Fruit fly (Drosophila melanogaster) whole organism, embryonic: ENCODE measurements around the gene jhamt.
A peak's percentile ranks its signal among the peaks of the same experiment; 100 is the strongest.

Experiments used
- Abd-B ChIP-seq: fragments of 200-800 bp; sonication (Bioruptor generic); optimal IDR thresholded peaks from 2 replicates; lab custom pipeline; 2018; ENCODE audit warnings: missing biosample characterization, mild to moderate bottlenecking, missing genetic modification characterization, moderate library complexity
- Bteb2 ChIP-seq: fragments of 200-800 bp; sonication (Bioruptor generic); optimal IDR thresholded peaks from 2 replicates; lab custom pipeline; 2016; ENCODE audit warnings: missing biosample characterization, missing genetic modification characterization
- C15 ChIP-seq: fragments of 200-800 bp; sonication (Bioruptor generic); IDR thresholded peaks from 3 replicates; pipeline ENCODE4 v1.3.6; 2022; ENCODE audit warnings: missing biosample characterization, missing genetic modification characterization
- CG10274 ChIP-seq: fragments of 200-800 bp; sonication (Bioruptor generic); optimal IDR thresholded peaks from 3 replicates; lab custom pipeline; 2017; ENCODE audit warnings: missing biosample characterization, mild to moderate bottlenecking, missing genetic modification characterization
- CG10979 ChIP-seq: fragments of 200-800 bp; sonication (Bioruptor generic); optimal IDR thresholded peaks from 2 replicates; lab custom pipeline; 2018; ENCODE audit warnings: missing biosample characterization, mild to moderate bottlenecking, missing genetic modification characterization, moderate library complexity
- CG12299 ChIP-seq: fragments of 200-800 bp; sonication (Bioruptor generic); optimal IDR thresholded peaks from 2 replicates; lab custom pipeline; 2018; ENCODE audit warnings: missing biosample characterization, mild to moderate bottlenecking, missing genetic modification characterization
- CG13123 ChIP-seq: fragments of 200-800 bp; sonication (Bioruptor generic); optimal IDR thresholded peaks from 2 replicates; lab custom pipeline; 2016; ENCODE audit warnings: missing biosample characterization, missing genetic modification characterization
- CG13894 ChIP-seq: fragments of 200-800 bp; sonication (Bioruptor generic); optimal IDR thresholded peaks from 3 replicates; lab custom pipeline; 2018; ENCODE audit warnings: missing biosample characterization, mild to moderate bottlenecking, missing genetic modification characterization, moderate library complexity
- CG14860 ChIP-seq: fragments of 200-800 bp; sonication (Bioruptor generic); IDR thresholded peaks from 3 replicates; pipeline ENCODE4 v1.3.6; 2022; ENCODE audit warnings: missing biosample characterization, missing genetic modification characterization; ENCODE audit not compliant: partially characterized antibody
- CG15601 ChIP-seq: fragments of 200-800 bp; sonication (Bioruptor generic); optimal IDR thresholded peaks from 3 replicates; lab custom pipeline; 2019; ENCODE audit warnings: missing biosample characterization, mild to moderate bottlenecking, missing genetic modification characterization, moderate library complexity
- CG2116 ChIP-seq: fragments of 200-800 bp; sonication (Bioruptor generic); optimal IDR thresholded peaks from 3 replicates; lab custom pipeline; 2018; ENCODE audit warnings: missing biosample characterization, mild to moderate bottlenecking, missing genetic modification characterization
- CG2678 ChIP-seq: fragments of 200-800 bp; sonication (Bioruptor generic); optimal IDR thresholded peaks from 3 replicates; lab custom pipeline; 2019; ENCODE audit warnings: missing biosample characterization, mild to moderate bottlenecking, missing genetic modification characterization, moderate library complexity
- CG2889 ChIP-seq: fragments of 200-800 bp; sonication (Bioruptor generic); IDR thresholded peaks from 3 replicates; pipeline ENCODE4 v1.3.6; 2022; ENCODE audit warnings: missing biosample characterization, missing genetic modification characterization
- CG3065 ChIP-seq: fragments of 200-800 bp; sonication (Bioruptor generic); optimal IDR thresholded peaks from 2 replicates; lab custom pipeline; 2016; ENCODE audit warnings: missing biosample characterization, missing genetic modification characterization
- CG33213 ChIP-seq: fragments of 200-800 bp; sonication (Bioruptor generic); optimal IDR thresholded peaks from 3 replicates; lab custom pipeline; 2016; ENCODE audit warnings: missing biosample characterization, missing genetic modification characterization
- CG34376 ChIP-seq: fragments of 200-800 bp; sonication (Bioruptor generic); optimal IDR thresholded peaks from 2 replicates; lab custom pipeline; 2018; ENCODE audit warnings: missing biosample characterization, mild to moderate bottlenecking, missing genetic modification characterization
- CG4820 ChIP-seq: fragments of 200-800 bp; sonication (Bioruptor generic); optimal IDR thresholded peaks from 3 replicates; lab custom pipeline; 2016; ENCODE audit warnings: missing biosample characterization, missing genetic modification characterization
- CG6654 ChIP-seq: fragments of 200-800 bp; sonication (Bioruptor generic); optimal IDR thresholded peaks from 2 replicates; lab custom pipeline; 2017; ENCODE audit warnings: missing biosample characterization, mild to moderate bottlenecking, missing genetic modification characterization
- CG7556 ChIP-seq: fragments of 200-800 bp; sonication (Bioruptor generic); optimal IDR thresholded peaks from 2 replicates; lab custom pipeline; 2017; ENCODE audit warnings: missing biosample characterization, mild to moderate bottlenecking, missing genetic modification characterization
- CG7928 ChIP-seq: fragments of 200-800 bp; sonication (Bioruptor generic); optimal IDR thresholded peaks from 2 replicates; lab custom pipeline; 2017; ENCODE audit warnings: missing biosample characterization, mild to moderate bottlenecking, missing genetic modification characterization
- CG9817 ChIP-seq: fragments of 200-800 bp; sonication (Bioruptor generic); optimal IDR thresholded peaks from 2 replicates; lab custom pipeline; 2018; ENCODE audit warnings: missing biosample characterization, mild to moderate bottlenecking, missing genetic modification characterization, moderate library complexity
- D19B ChIP-seq: fragments of 200-800 bp; sonication (Bioruptor generic); optimal IDR thresholded peaks from 2 replicates; lab custom pipeline; 2017; ENCODE audit warnings: missing biosample characterization, mild to moderate bottlenecking, missing genetic modification characterization
- Ets65A ChIP-seq: fragments of 200-800 bp; sonication (Bioruptor generic); peaks from one replicate; lab custom pipeline; 2016; ENCODE audit warnings: missing biosample characterization, missing genetic modification characterization
- GATAe ChIP-seq: fragments of 200-800 bp; sonication (Bioruptor generic); conservative IDR thresholded peaks from 2 replicates; pipeline ENCODE4 v1.3.6; 2022; ENCODE audit warnings: missing biosample characterization, missing genetic modification characterization
- H15 ChIP-seq: fragments of 200-800 bp; sonication (Bioruptor generic); IDR thresholded peaks from 3 replicates; pipeline ENCODE4 v1.3.6; 2022; ENCODE audit warnings: missing biosample characterization, missing genetic modification characterization
- H2.0 ChIP-seq: fragments of 200-800 bp; sonication (Bioruptor generic); IDR thresholded peaks from 2 replicates; pipeline ENCODE4 v1.3.6; 2022; ENCODE audit warnings: missing biosample characterization, missing genetic modification characterization
- HHEX ChIP-seq: fragments of 200-800 bp; sonication (Bioruptor generic); optimal IDR thresholded peaks from 3 replicates; lab custom pipeline; 2017; ENCODE audit warnings: missing biosample characterization, mild to moderate bottlenecking, missing genetic modification characterization, missing genetic modification reagents
- HLH4C ChIP-seq: fragments of 200-800 bp; sonication (Bioruptor generic); IDR thresholded peaks from 3 replicates; pipeline ENCODE4 v1.3.6; 2022; ENCODE audit warnings: missing biosample characterization, missing genetic modification characterization; ENCODE audit not compliant: partially characterized antibody
- Hr78 ChIP-seq, 2 experiments: fragments of 200-800 bp in 1 of 2; fragments of >200 bp in 1 of 2; sonication (Bioruptor generic) in 1 of 2; optimal IDR thresholded peaks; 2 replicates each; lab custom pipeline; 2017 to 2019; ENCODE audit warnings: missing biosample characterization in 2 of 2, missing genetic modification characterization in 2 of 2, mild to moderate bottlenecking in 1 of 2, moderate library complexity in 1 of 2
- Nf-YA ChIP-seq: fragments of 200-800 bp; sonication (Bioruptor generic); IDR thresholded peaks from 2 replicates; pipeline ENCODE4 v1.3.6; 2022; ENCODE audit warnings: missing biosample characterization, missing genetic modification characterization
- Nf-YC ChIP-seq: fragments of 200-800 bp; optimal IDR thresholded peaks from 3 replicates; lab custom pipeline; 2019; ENCODE audit warnings: missing biosample characterization, mild to moderate bottlenecking, missing genetic modification characterization, moderate library complexity
- Scr ChIP-seq: fragments of 200-800 bp; sonication (Bioruptor generic); IDR thresholded peaks from 2 replicates; pipeline ENCODE4 v1.3.6; 2022; ENCODE audit warnings: missing biosample characterization, missing genetic modification characterization; ENCODE audit not compliant: partially characterized antibody
- TFAM ChIP-seq: fragments of 200-800 bp; sonication (Bioruptor generic); optimal IDR thresholded peaks from 2 replicates; lab custom pipeline; 2017; ENCODE audit warnings: missing biosample characterization, missing genetic modification characterization, inconsistent platforms
- Xbp1 ChIP-seq: fragments of 200-800 bp; sonication (Bioruptor generic); optimal IDR thresholded peaks from 3 replicates; lab custom pipeline; 2016; ENCODE audit warnings: missing biosample characterization, mild to moderate bottlenecking, missing genetic modification characterization
- Xrp1 ChIP-seq: fragments of 200-800 bp; sonication (Bioruptor generic); IDR thresholded peaks from 2 replicates; pipeline ENCODE4 v1.3.6; 2022; ENCODE audit warnings: missing biosample characterization, missing genetic modification characterization
- ac ChIP-seq: fragments of 200-800 bp; sonication (Bioruptor generic); optimal IDR thresholded peaks from 3 replicates; lab custom pipeline; 2017; ENCODE audit warnings: missing biosample characterization, mild to moderate bottlenecking, missing genetic modification characterization
- ase ChIP-seq: fragments of 200-800 bp; sonication (Bioruptor generic); IDR thresholded peaks from 3 replicates; pipeline ENCODE4 v1.3.6; 2022; ENCODE audit warnings: missing biosample characterization, missing genetic modification characterization
- danr ChIP-seq: fragments of 200-800 bp; sonication (Bioruptor generic); IDR thresholded peaks from 2 replicates; pipeline ENCODE4 v1.3.6; 2022; ENCODE audit warnings: missing biosample characterization, missing genetic modification characterization
- dimm ChIP-seq: fragments of 200-800 bp; sonication (Bioruptor generic); IDR thresholded peaks from 2 replicates; pipeline ENCODE4 v1.3.6; 2022; ENCODE audit warnings: missing biosample characterization, missing genetic modification characterization
- disco-r ChIP-seq: fragments of 200-800 bp; sonication (Bioruptor generic); optimal IDR thresholded peaks from 2 replicates; lab custom pipeline; 2016; ENCODE audit warnings: missing biosample characterization, missing genetic modification characterization
- fd3F ChIP-seq: fragments of 200-800 bp; sonication (Bioruptor generic); optimal IDR thresholded peaks from 2 replicates; lab custom pipeline; 2018; ENCODE audit warnings: missing biosample characterization, mild to moderate bottlenecking, missing genetic modification characterization, moderate library complexity
- fu2 ChIP-seq: fragments of 200-800 bp; sonication (Bioruptor generic); optimal IDR thresholded peaks from 2 replicates; lab custom pipeline; 2016; ENCODE audit warnings: missing biosample characterization, missing genetic modification characterization
- lmd ChIP-seq: fragments of 200-800 bp; sonication (Bioruptor generic); IDR thresholded peaks from 2 replicates; pipeline ENCODE4 v1.3.6; 2022; ENCODE audit warnings: missing biosample characterization, missing genetic modification characterization
- nau ChIP-seq: fragments of 200-800 bp; sonication (Bioruptor generic); optimal IDR thresholded peaks from 3 replicates; lab custom pipeline; 2017; ENCODE audit warnings: missing biosample characterization, mild to moderate bottlenecking, missing genetic modification characterization, missing genetic modification reagents
- pb ChIP-seq: fragments of 200-800 bp; sonication (Bioruptor generic); optimal IDR thresholded peaks from 3 replicates; lab custom pipeline; 2016; ENCODE audit warnings: missing biosample characterization, missing genetic modification characterization
- peb ChIP-seq: fragments of 200-800 bp; sonication (Bioruptor generic); IDR thresholded peaks from 2 replicates; pipeline ENCODE4 v1.3.6; 2022; ENCODE audit warnings: missing biosample characterization, missing genetic modification characterization
- rib ChIP-seq: fragments of 200-800 bp; sonication (Bioruptor generic); IDR thresholded peaks from 2 replicates; pipeline ENCODE4 v1.3.6; 2022; ENCODE audit warnings: missing biosample characterization, missing genetic modification characterization
- row ChIP-seq: fragments of 200-800 bp; sonication (Bioruptor generic); IDR thresholded peaks from 3 replicates; pipeline ENCODE4 v1.3.6; 2022; ENCODE audit warnings: missing biosample characterization, missing genetic modification characterization
- zfh2 ChIP-seq: fragments of 200-800 bp; sonication (Bioruptor generic); optimal IDR thresholded peaks from 2 replicates; lab custom pipeline; 2016; ENCODE audit warnings: missing biosample characterization, missing genetic modification characterization

jhamt gene

dm6 chr2L:16317777-16318610 lies 47.7 kb upstream of the jhamt start (continued):
- TF ChIP-seq Bteb2 (GFP tag; lab: Kevin White, UChicago): peak; percentile 32
- peak; percentile 17 for TF ChIP-seq CG34376 (GFP tag; lab: Kevin White, UChicago)
- TF ChIP-seq GATAe (GFP tag; lab: Robert Waterston, UW): no peak
- TF ChIP-seq CG13123 (GFP tag; lab: Kevin White, UChicago): no peak
- TF ChIP-seq ase (GFP tag; lab: Robert Waterston, UW): no peak
- TF ChIP-seq CG9817 (tag; lab: Kevin White, UChicago): peak; percentile 18
- TF ChIP-seq row: no peak
- peak; percentile 27 for TF ChIP-seq CG2116 (GFP tag; lab: Kevin White, UChicago)
- TF ChIP-seq Nf-YA (GFP tag; lab: Robert Waterston, UW): peak; percentile 36; the same call in 1 of the 2 replicates
- no peak for TF ChIP-seq pb
- no peak for TF ChIP-seq ac (GFP tag; lab: Kevin White, UChicago)
- no peak for TF ChIP-seq Nf-YC (tag; lab: Kevin White, UChicago)
- TF ChIP-seq Ets65A: no peak
- peak; percentile 64 for TF ChIP-seq CG2678 (tag; lab: Kevin White, UChicago)
- no peak for TF ChIP-seq rib (GFP tag; lab: Robert Waterston, UW)
- peak; percentile 74 for TF ChIP-seq CG15601 (tag; lab: Kevin White, UChicago)
- no peak for TF ChIP-seq C15 (GFP tag; lab: Robert Waterston, UW)
- peak; percentile 50 for TF ChIP-seq HHEX
- TF ChIP-seq Xbp1 (GFP tag; lab: Kevin White, UChicago): no peak
- TF ChIP-seq Abd-B (GFP tag; lab: Kevin White, UChicago): no peak
- TF ChIP-seq danr: peak; percentile 36; the same call in 1 of the 2 replicates
- peak; percentile 32 for TF ChIP-seq CG33213 (GFP tag; lab: Kevin White, UChicago)
- no peak for TF ChIP-seq H2.0 (GFP tag; lab: Robert Waterston, UW)
- no peak for TF ChIP-seq CG7928 (GFP tag; lab: Kevin White, UChicago)
- TF ChIP-seq H15 (GFP tag; lab: Robert Waterston, UW): no peak
- TF ChIP-seq CG10274 (GFP tag; lab: Kevin White, UChicago): no peak
- TF ChIP-seq lmd (GFP tag; lab: Robert Waterston, UW): no peak
- no peak for TF ChIP-seq HLH4C (GFP tag; lab: Robert Waterston, UW)
- no peak for TF ChIP-seq disco-r (GFP tag; lab: Kevin White, UChicago)
- TF ChIP-seq Xrp1 (GFP tag; lab: Robert Waterston, UW): peak; percentile 35; the same call in 1 of the 2 replicates
- peak; percentile 67 for TF ChIP-seq CG12299 (tag; lab: Kevin White, UChicago)
- TF ChIP-seq CG14860 (GFP tag; lab: Robert Waterston, UW): no peak
- no peak for TF ChIP-seq dimm (GFP tag; lab: Robert Waterston, UW)
- peak; percentile 46 for TF ChIP-seq fd3F (GFP tag; lab: Kevin White, UChicago)
- TF ChIP-seq Hr78 (GFP tag; optimal IDR thresholded peaks at IDR 0.05; lab: Kevin White, UChicago): no peak
- no peak for TF ChIP-seq fu2
- TF ChIP-seq Scr: no peak
- peak; percentile 14 for TF ChIP-seq nau (GFP tag; lab: Kevin White, UChicago)
- no peak for TF ChIP-seq TFAM (GFP tag; lab: Kevin White, UChicago)
- no peak for TF ChIP-seq CG3065 (GFP tag; lab: Kevin White, UChicago)
- no peak for TF ChIP-seq CG10979 (tag; lab: Kevin White, UChicago)
- TF ChIP-seq CG2889 (GFP tag; lab: Robert Waterston, UW): no peak
- no peak for TF ChIP-seq CG6654
- TF ChIP-seq CG4820 (GFP tag; lab: Kevin White, UChicago): no peak
- TF ChIP-seq CG7556 (GFP tag; lab: Kevin White, UChicago): peak; percentile 55
- TF ChIP-seq CG13894 (tag; lab: Kevin White, UChicago): peak; percentile 4
- TF ChIP-seq peb: no peak
- TF ChIP-seq zfh2 (GFP tag; lab: Kevin White, UChicago): no peak
- no peak for TF ChIP-seq D19B
